Fruit fly (Drosophila melanogaster): ENCODE data around the gene I-2.

DNA sequence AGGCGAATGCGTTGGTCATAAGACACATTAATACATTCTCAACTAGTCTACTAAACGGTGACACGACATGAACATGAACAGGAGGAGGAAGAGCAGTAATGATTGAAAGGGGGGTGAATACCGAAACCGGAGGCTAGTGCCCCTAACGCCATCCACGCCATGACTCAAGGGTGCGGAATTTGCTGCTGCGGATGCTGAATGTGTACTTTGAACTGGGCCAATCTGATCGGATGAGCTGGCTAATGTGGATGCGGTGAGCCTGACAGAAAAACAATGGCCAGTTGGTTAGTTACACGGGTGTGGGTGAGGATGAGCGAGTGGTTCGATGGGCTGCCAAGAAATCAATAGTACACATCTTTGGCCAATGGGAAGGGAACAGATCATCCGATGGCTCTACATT, 27.1 kb upstream of the I-2 start:
- TF ChIP-seq CG9705 (GFP tag; optimal IDR thresholded peaks at IDR 0.05) (no peak), lola (GFP tag; optimal IDR thresholded peaks at IDR 0.05) (no peak), HLH106 (tag; optimal IDR thresholded peaks at IDR 0.05) (no peak)

Data from whole organism, wandering third instar larva.